Worm (Caenorhabditis elegans) whole organism, L2 larva: ENCODE data around the gene T04B2.8.

Experiments used
- aly-2 ChIP-seq: fragments of 150-350 bp; optimal IDR thresholded peaks from 2 replicates; lab custom pipeline; 2014; ENCODE audit warnings: missing biosample characterization, missing genetic modification characterization
- blmp-1 ChIP-seq: sonication (generic microtip); optimal IDR thresholded peaks from 2 replicates; lab custom pipeline; 2017; ENCODE audit warnings: missing genetic modification characterization, mild to moderate bottlenecking, missing compliant biosample characterization, antibody characterized with exemption, moderate library complexity; ENCODE audit not compliant: insufficient read depth
- egl-27 ChIP-seq: sonication (generic microtip); optimal IDR thresholded peaks from 3 replicates; lab custom pipeline; 2017; ENCODE audit warnings: missing biosample characterization, missing genetic modification reagents, missing genetic modification characterization
- lin-13 ChIP-seq: fragments of 150-350 bp; optimal IDR thresholded peaks from 2 replicates; lab custom pipeline; 2014; ENCODE audit warnings: missing biosample characterization, missing genetic modification reagents, missing genetic modification characterization
- mdl-1 ChIP-seq, 2 experiments: fragments of 150-350 bp in 1 of 2; sonication (generic microtip) in 1 of 2; optimal IDR thresholded peaks; 2 replicates each; lab custom pipeline; 2017; ENCODE audit warnings: missing biosample characterization in 2 of 2, missing genetic modification characterization in 2 of 2
- snpc-4 ChIP-seq: fragments of 150-350 bp; optimal IDR thresholded peaks from 2 replicates; lab custom pipeline; 2014; ENCODE audit warnings: missing biosample characterization, missing genetic modification characterization

DNA sequence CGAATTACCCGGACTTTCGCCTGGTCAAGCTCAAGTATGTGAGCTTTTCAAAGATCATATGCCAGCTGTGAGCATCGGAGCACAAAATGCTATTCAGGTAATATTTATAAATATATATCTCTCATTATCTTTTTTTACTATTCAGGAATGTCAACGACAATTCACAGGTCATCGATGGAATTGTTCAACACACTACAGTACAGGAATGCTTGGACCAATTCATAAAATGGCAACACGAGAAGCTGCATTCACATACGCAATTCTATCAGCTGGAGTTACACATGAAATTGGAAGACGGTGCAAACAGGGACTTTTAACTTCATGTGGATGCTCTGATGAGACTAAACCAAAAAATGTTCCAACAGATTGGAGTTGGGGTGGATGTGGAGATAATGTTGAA lies 17.3 kb upstream of the T04B2.8 start:
- no peak for TF ChIP-seq blmp-1 (tag; lab: Kevin White, UChicago)
- no peak for TF ChIP-seq egl-27
- no peak for TF ChIP-seq lin-13
- TF ChIP-seq mdl-1 (tag; optimal IDR thresholded peaks at IDR 0.05; lab: Kevin White, UChicago): no peak
- no peak for TF ChIP-seq aly-2
- TF ChIP-seq snpc-4: no peak
